Fruit fly (Drosophila melanogaster) whole organism: ENCODE measurements around the gene Rpn10.

Source experiments
- pan ChIP-seq: fragments of >200 bp; optimal IDR thresholded peaks from 2 replicates; lab custom pipeline; 2017
- psq ChIP-seq: fragments of >200 bp; optimal IDR thresholded peaks from 2 replicates; lab custom pipeline; 2017
- usp ChIP-seq: fragments of >200 bp; optimal IDR thresholded peaks from 2 replicates; lab custom pipeline; 2017; ENCODE audit warnings: missing biosample characterization, missing genetic modification characterization, mixed read lengths

dm6 chr3L:21558176-21558871 is 21.5 kb downstream of the Rpn10 start, which contains the start of gene CG7173:
- TF ChIP-seq psq (no peak), pan (lab: Kevin White, UChicago) (no peak), usp (GFP tag; lab: Kevin White, UChicago) (no peak)
